Fruit fly (Drosophila melanogaster) whole organism, embryonic: Measurements from ENCODE around the gene CG15473.
A peak's percentile ranks its signal among the peaks of the same experiment; 100 is the strongest.

Source experiments
- Atf6 ChIP-seq: fragments of 200-800 bp; sonication (Bioruptor generic); IDR thresholded peaks from 2 replicates; pipeline ENCODE4 v1.3.6; 2022; ENCODE audit warnings: missing biosample characterization, missing genetic modification characterization
- CG11504 ChIP-seq: fragments of 200-800 bp; sonication (Bioruptor generic); optimal IDR thresholded peaks from 3 replicates; lab custom pipeline; 2019; ENCODE audit warnings: missing biosample characterization, mild to moderate bottlenecking, missing genetic modification characterization, moderate library complexity
- CG13287 ChIP-seq: fragments of 200-800 bp; sonication (Bioruptor generic); IDR thresholded peaks from 2 replicates; pipeline ENCODE4 v1.3.6; 2022; ENCODE audit warnings: missing biosample characterization, missing genetic modification characterization; ENCODE audit not compliant: partially characterized antibody
- CG14014 ChIP-seq: fragments of 200-800 bp; sonication (Bioruptor generic); IDR thresholded peaks from 2 replicates; pipeline ENCODE4 v1.3.6; 2022; ENCODE audit warnings: missing biosample characterization, missing genetic modification characterization
- CG1529 ChIP-seq: fragments of 200-800 bp; sonication (Bioruptor generic); optimal IDR thresholded peaks from 3 replicates; lab custom pipeline; 2018; ENCODE audit warnings: missing biosample characterization, missing genetic modification characterization
- CG17829 ChIP-seq: fragments of 200-800 bp; optimal IDR thresholded peaks from 2 replicates; lab custom pipeline; 2019; ENCODE audit warnings: missing biosample characterization, mild to moderate bottlenecking, missing genetic modification characterization, moderate library complexity
- CG1792 ChIP-seq: fragments of 200-800 bp; sonication (Bioruptor generic); optimal IDR thresholded peaks from 2 replicates; lab custom pipeline; 2016; ENCODE audit warnings: missing biosample characterization, missing genetic modification characterization
- CG18262 ChIP-seq: fragments of 200-800 bp; optimal IDR thresholded peaks from 3 replicates; lab custom pipeline; 2019; ENCODE audit warnings: missing biosample characterization, mild to moderate bottlenecking, missing genetic modification characterization, moderate library complexity
- CG33557 ChIP-seq: fragments of 200-800 bp; sonication (Bioruptor generic); optimal IDR thresholded peaks from 2 replicates; lab custom pipeline; 2019; ENCODE audit warnings: missing biosample characterization, mild to moderate bottlenecking, missing genetic modification characterization, moderate library complexity
- CG34224 ChIP-seq: fragments of 200-800 bp; sonication (Bioruptor generic); IDR thresholded peaks from 3 replicates; pipeline ENCODE4 v1.3.6; 2022; ENCODE audit warnings: missing biosample characterization, missing genetic modification characterization; ENCODE audit not compliant: partially characterized antibody
- CG3838 ChIP-seq: fragments of 200-800 bp; sonication (Bioruptor generic); optimal IDR thresholded peaks from 3 replicates; lab custom pipeline; 2016; ENCODE audit warnings: missing biosample characterization, missing genetic modification characterization
- CG3995 ChIP-seq: fragments of 200-800 bp; sonication (Bioruptor generic); optimal IDR thresholded peaks from 3 replicates; lab custom pipeline; 2016; ENCODE audit warnings: missing biosample characterization, missing genetic modification characterization
- CG42726 ChIP-seq: fragments of 200-800 bp; sonication (Bioruptor generic); IDR thresholded peaks from 2 replicates; pipeline ENCODE4 v1.3.6; 2022; ENCODE audit warnings: missing biosample characterization, missing genetic modification characterization; ENCODE audit not compliant: partially characterized antibody
- CG6683 ChIP-seq: fragments of 200-800 bp; sonication (Bioruptor generic); optimal IDR thresholded peaks from 2 replicates; lab custom pipeline; 2017; ENCODE audit warnings: missing biosample characterization, mild to moderate bottlenecking, missing genetic modification characterization, missing genetic modification reagents
- CG7786 ChIP-seq: fragments of 200-800 bp; sonication (Bioruptor generic); optimal IDR thresholded peaks from 2 replicates; lab custom pipeline; 2016; ENCODE audit warnings: missing biosample characterization, missing genetic modification characterization
- CG8944 ChIP-seq: fragments of 200-800 bp; sonication (Bioruptor generic); optimal IDR thresholded peaks from 3 replicates; lab custom pipeline; 2016; ENCODE audit warnings: missing biosample characterization, missing genetic modification characterization
- CG9437 ChIP-seq: fragments of 200-800 bp; sonication (Bioruptor generic); optimal IDR thresholded peaks from 2 replicates; lab custom pipeline; 2018; ENCODE audit warnings: missing biosample characterization, mild to moderate bottlenecking, missing genetic modification characterization
- CG9609 ChIP-seq: fragments of 200-800 bp; sonication (Bioruptor generic); optimal IDR thresholded peaks from 3 replicates; lab custom pipeline; 2016; ENCODE audit warnings: missing biosample characterization, missing genetic modification characterization
- CG9797 ChIP-seq: fragments of 200-800 bp; sonication (Bioruptor generic); optimal IDR thresholded peaks from 3 replicates; lab custom pipeline; 2018; ENCODE audit warnings: missing biosample characterization, mild to moderate bottlenecking, missing genetic modification characterization
- Dip3 ChIP-seq: fragments of 200-800 bp; sonication (Bioruptor generic); optimal IDR thresholded peaks from 3 replicates; lab custom pipeline; 2016; ENCODE audit warnings: missing biosample characterization, missing genetic modification characterization
- Ets65A ChIP-seq: fragments of 200-800 bp; sonication (Bioruptor generic); peaks from one replicate; lab custom pipeline; 2016; ENCODE audit warnings: missing biosample characterization, missing genetic modification characterization
- HmgD ChIP-seq: fragments of 200-800 bp; sonication (Bioruptor generic); optimal IDR thresholded peaks from 3 replicates; lab custom pipeline; 2016; ENCODE audit warnings: missing biosample characterization, missing genetic modification characterization
- HmgZ ChIP-seq: fragments of 200-800 bp; sonication (Bioruptor generic); optimal IDR thresholded peaks from 2 replicates; lab custom pipeline; 2018; ENCODE audit warnings: missing biosample characterization, mild to moderate bottlenecking, missing genetic modification characterization
- Med ChIP-seq: fragments of 200-800 bp; sonication (Bioruptor generic); peaks from one replicate; lab custom pipeline; 2016; ENCODE audit warnings: missing biosample characterization, missing genetic modification characterization, mild to moderate bottlenecking, inconsistent platforms, moderate library complexity
- Mrtf ChIP-seq: fragments of 200-800 bp; sonication (Bioruptor generic); IDR thresholded peaks from 3 replicates; pipeline ENCODE4 v1.3.6; 2022; ENCODE audit warnings: missing biosample characterization, missing genetic modification characterization
- Opbp ChIP-seq: fragments of 200-800 bp; sonication (Bioruptor generic); IDR thresholded peaks from 3 replicates; pipeline ENCODE4 v1.3.6; 2022; ENCODE audit warnings: missing biosample characterization, missing genetic modification characterization; ENCODE audit not compliant: partially characterized antibody
- Poxn ChIP-seq: fragments of 200-800 bp; sonication (Bioruptor generic); IDR thresholded peaks from 2 replicates; pipeline ENCODE4 v1.3.6; 2022; ENCODE audit warnings: missing biosample characterization, missing genetic modification characterization
- Rfx ChIP-seq: fragments of 200-800 bp; sonication (Bioruptor generic); IDR thresholded peaks from 2 replicates; pipeline ENCODE4 v1.3.6; 2022; ENCODE audit warnings: missing biosample characterization, missing genetic modification characterization
- Sin3A ChIP-seq: fragments of >200 bp; optimal IDR thresholded peaks from 2 replicates; lab custom pipeline; 2018
- cas ChIP-seq: fragments of 200-800 bp; sonication (Bioruptor generic); IDR thresholded peaks from 2 replicates; pipeline ENCODE4 v1.3.6; 2022; ENCODE audit warnings: missing biosample characterization, missing genetic modification characterization
- chinmo ChIP-seq: fragments of 200-800 bp; sonication (Bioruptor generic); IDR thresholded peaks from 4 replicates; pipeline ENCODE4 v1.3.6; 2022; ENCODE audit warnings: missing biosample characterization, missing genetic modification characterization; ENCODE audit not compliant: partially characterized antibody
- dm ChIP-seq: fragments of 200-800 bp; sonication (Bioruptor generic); optimal IDR thresholded peaks from 3 replicates; lab custom pipeline; 2016; ENCODE audit warnings: missing biosample characterization, missing genetic modification characterization
- dpn ChIP-seq, 2 experiments: fragments of 200-800 bp; sonication (Bioruptor generic); optimal IDR thresholded peaks; 3 replicates each; lab custom pipeline; 2016; ENCODE audit warnings: missing biosample characterization in 2 of 2, missing genetic modification characterization in 2 of 2
- ewg ChIP-seq: fragments of 200-800 bp; sonication (Bioruptor generic); optimal IDR thresholded peaks from 3 replicates; lab custom pipeline; 2017; ENCODE audit warnings: mild to moderate bottlenecking, missing biosample characterization, missing genetic modification reagents, missing genetic modification characterization
- gfzf ChIP-seq: fragments of 200-800 bp; sonication (Bioruptor generic); optimal IDR thresholded peaks from 2 replicates; lab custom pipeline; 2016; ENCODE audit warnings: missing biosample characterization, mild to moderate bottlenecking, missing genetic modification characterization, moderate library complexity
- knrl ChIP-seq: fragments of 200-800 bp; sonication (Bioruptor generic); IDR thresholded peaks from 3 replicates; pipeline ENCODE4 v1.3.6; 2022; ENCODE audit warnings: missing biosample characterization, missing genetic modification characterization; ENCODE audit not compliant: partially characterized antibody
- lmd ChIP-seq: fragments of 200-800 bp; sonication (Bioruptor generic); IDR thresholded peaks from 2 replicates; pipeline ENCODE4 v1.3.6; 2022; ENCODE audit warnings: missing biosample characterization, missing genetic modification characterization
- nerfin-2 ChIP-seq: fragments of 200-800 bp; sonication (Bioruptor generic); IDR thresholded peaks from 2 replicates; pipeline ENCODE4 v1.3.6; 2022; ENCODE audit warnings: missing biosample characterization, missing genetic modification characterization; ENCODE audit not compliant: partially characterized antibody
- onecut ChIP-seq: fragments of 200-800 bp; sonication (Bioruptor generic); IDR thresholded peaks from 2 replicates; pipeline ENCODE4 v1.3.6; 2022; ENCODE audit warnings: missing biosample characterization, missing genetic modification characterization
- peb ChIP-seq: fragments of 200-800 bp; sonication (Bioruptor generic); IDR thresholded peaks from 2 replicates; pipeline ENCODE4 v1.3.6; 2022; ENCODE audit warnings: missing biosample characterization, missing genetic modification characterization
- pzg ChIP-seq: fragments of 200-800 bp; sonication (Bioruptor generic); optimal IDR thresholded peaks from 3 replicates; lab custom pipeline; 2018; ENCODE audit warnings: missing biosample characterization, mild to moderate bottlenecking, missing genetic modification characterization, moderate library complexity
- salm ChIP-seq: fragments of 200-800 bp; sonication (Bioruptor generic); optimal IDR thresholded peaks from 2 replicates; lab custom pipeline; 2018; ENCODE audit warnings: missing biosample characterization, mild to moderate bottlenecking, missing genetic modification characterization
- sd ChIP-seq: fragments of 200-800 bp; sonication (Bioruptor generic); optimal IDR thresholded peaks from 3 replicates; lab custom pipeline; 2018; ENCODE audit warnings: missing biosample characterization, mild to moderate bottlenecking, missing genetic modification characterization, moderate library complexity
- sima ChIP-seq: fragments of 200-800 bp; sonication (Bioruptor generic); optimal IDR thresholded peaks from 2 replicates; lab custom pipeline; 2016; ENCODE audit warnings: missing biosample characterization, missing genetic modification characterization
- slbo ChIP-seq: fragments of 200-800 bp; sonication (Bioruptor generic); IDR thresholded peaks from 2 replicates; pipeline ENCODE4 v1.3.6; 2022; ENCODE audit warnings: missing biosample characterization, missing genetic modification characterization
- so ChIP-seq: fragments of 200-800 bp; sonication (Bioruptor generic); IDR thresholded peaks from 3 replicates; pipeline ENCODE4 v1.3.6; 2022; ENCODE audit warnings: missing biosample characterization, missing genetic modification characterization
- unc-4 ChIP-seq: fragments of 200-800 bp; sonication (Bioruptor generic); IDR thresholded peaks from 2 replicates; pipeline ENCODE4 v1.3.6; 2022; ENCODE audit warnings: missing biosample characterization, missing genetic modification characterization; ENCODE audit not compliant: partially characterized antibody
- wek ChIP-seq: fragments of 200-800 bp; sonication (Bioruptor generic); optimal IDR thresholded peaks from 3 replicates; lab custom pipeline; 2018; ENCODE audit warnings: missing biosample characterization, mild to moderate bottlenecking, missing genetic modification characterization, moderate library complexity
- zen2 ChIP-seq: fragments of 200-800 bp; sonication (Bioruptor generic); IDR thresholded peaks from 3 replicates; pipeline ENCODE4 v1.3.6; 2022; ENCODE audit warnings: missing biosample characterization, missing genetic modification characterization; ENCODE audit not compliant: partially characterized antibody
- zfh1 ChIP-seq: fragments of 200-800 bp; sonication (Bioruptor generic); IDR thresholded peaks from 3 replicates; pipeline ENCODE4 v1.3.6; 2022; ENCODE audit warnings: missing biosample characterization, missing genetic modification characterization
- zfh2 ChIP-seq: fragments of 200-800 bp; sonication (Bioruptor generic); optimal IDR thresholded peaks from 2 replicates; lab custom pipeline; 2016; ENCODE audit warnings: missing biosample characterization, missing genetic modification characterization

The CG15473 gene

DNA sequence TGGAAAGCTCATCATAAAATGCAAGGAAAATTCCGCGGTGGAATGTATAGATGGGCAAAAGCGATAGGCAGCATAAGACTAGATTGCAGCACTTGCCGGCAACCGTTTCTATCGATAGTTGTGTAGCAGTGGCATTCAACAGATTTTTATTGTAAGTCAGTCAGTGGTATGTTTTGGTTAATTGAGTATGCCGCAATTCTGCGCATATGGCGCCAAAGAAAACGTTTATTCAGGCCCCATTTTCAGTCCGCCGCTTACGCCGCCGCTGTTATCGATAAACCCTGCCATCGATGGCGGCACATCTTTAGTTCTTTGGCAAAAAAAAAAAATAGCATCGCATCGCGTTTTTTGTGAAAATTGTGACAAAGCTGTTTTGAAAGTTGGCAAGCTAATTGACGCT, 4.5 kb downstream of the CG15473 start, which contains the start of the genes Cbp80 and Torsin (continued):
- TF ChIP-seq dm = peak; percentile 49
- no peak for TF ChIP-seq onecut (GFP tag; lab: Robert Waterston, UW)
- TF ChIP-seq sima (GFP tag; lab: Kevin White, UChicago) = no peak
- TF ChIP-seq CG1529 (GFP tag; lab: Kevin White, UChicago) = no peak
- no peak for TF ChIP-seq CG1792 (GFP tag; lab: Kevin White, UChicago)
- TF ChIP-seq CG3838 (GFP tag; lab: Kevin White, UChicago) = no peak
- TF ChIP-seq knrl = peak; percentile 84
- TF ChIP-seq CG34224 = peak; percentile 90
- peak; percentile 75 for TF ChIP-seq Opbp
- TF ChIP-seq pzg (GFP tag; lab: Kevin White, UChicago) = peak; percentile 52
- TF ChIP-seq CG33557 (GFP tag; lab: Kevin White, UChicago) = no peak
- TF ChIP-seq CG17829 (tag; lab: Kevin White, UChicago) = peak; percentile 11
- peak; percentile 19 for TF ChIP-seq HmgZ (tag; lab: Kevin White, UChicago)
- peak; percentile 83 for TF ChIP-seq Ets65A
- no peak for TF ChIP-seq Sin3A (lab: Kevin White, UChicago)
- TF ChIP-seq HmgD (GFP tag; lab: Kevin White, UChicago) = no peak
- no peak for TF ChIP-seq Mrtf (GFP tag; lab: Robert Waterston, UW)
- no peak for TF ChIP-seq Poxn (GFP tag; lab: Robert Waterston, UW)
- no peak for TF ChIP-seq CG6683
- TF ChIP-seq so = no peak
- TF ChIP-seq slbo (GFP tag; lab: Robert Waterston, UW) = peak; percentile 48; the same call in 1 of the 2 replicates
- TF ChIP-seq CG42726 (GFP tag; lab: Robert Waterston, UW) = peak; percentile 33; the same call in 1 of the 2 replicates
- no peak for TF ChIP-seq Atf6 (GFP tag; lab: Robert Waterston, UW)
- no peak; the same call in 2 of the 3 replicates for TF ChIP-seq zfh1
- TF ChIP-seq chinmo (GFP tag; lab: Robert Waterston, UW) = peak; percentile 84; the same call in 2 of the 4 replicates
- no peak for TF ChIP-seq CG18262 (tag; lab: Kevin White, UChicago)
- peak; percentile 83 for TF ChIP-seq unc-4 (GFP tag; lab: Robert Waterston, UW)
- no peak for TF ChIP-seq CG9437 (GFP tag; lab: Kevin White, UChicago)
- TF ChIP-seq CG3995 = peak; percentile 86
- TF ChIP-seq wek (GFP tag; lab: Kevin White, UChicago) = peak; percentile 14
- no peak for TF ChIP-seq CG14014 (GFP tag; lab: Robert Waterston, UW)
- 0 out of 2 replicates have a peak, but pooled peaks have one; percentile 20 for TF ChIP-seq lmd
- no peak for TF ChIP-seq Dip3 (GFP tag; lab: Kevin White, UChicago)
- TF ChIP-seq CG9797 = peak; percentile 3
- TF ChIP-seq CG11504 (tag; lab: Kevin White, UChicago) = no peak
- peak; percentile 90 for TF ChIP-seq sd
- TF ChIP-seq CG13287 (GFP tag; lab: Robert Waterston, UW) = peak; percentile 90
- peak; percentile 81 for TF ChIP-seq Med (GFP tag; lab: Kevin White, UChicago)
- no peak for TF ChIP-seq Rfx (GFP tag; lab: Robert Waterston, UW)
- TF ChIP-seq CG9609 (GFP tag; lab: Kevin White, UChicago) = no peak
- peak; percentile 93 for TF ChIP-seq nerfin-2 (GFP tag; lab: Robert Waterston, UW)
- no peak for TF ChIP-seq salm (tag; lab: Kevin White, UChicago)
- peak in 1 of 2 experiments; percentile 5 for TF ChIP-seq dpn (GFP tag; optimal IDR thresholded peaks at IDR 0.05; lab: Kevin White, UChicago)
- peak; percentile 26 for TF ChIP-seq CG7786 (GFP tag; lab: Kevin White, UChicago)
- TF ChIP-seq gfzf = peak; percentile 23
- TF ChIP-seq ewg = peak; percentile 26
- no peak for TF ChIP-seq cas (GFP tag; lab: Robert Waterston, UW)
- peak; percentile 73; the same call in 2 of the 3 replicates for TF ChIP-seq zen2
- 0 out of 2 replicates have a peak, but pooled peaks have one; percentile 15 for TF ChIP-seq peb (GFP tag; lab: Robert Waterston, UW)
- TF ChIP-seq CG8944 (GFP tag; lab: Kevin White, UChicago) = no peak
- peak; percentile 7 for TF ChIP-seq zfh2 (GFP tag; lab: Kevin White, UChicago)
